Worm (Caenorhabditis elegans) whole organism, midembryonic: Measurements from ENCODE around the gene R08F11.4.

Experiments used
- T22C8.4 ChIP-seq: fragments of 200-800 bp; sonication (Bioruptor generic); IDR thresholded peaks from 2 replicates; pipeline ENCODE4 v1.3.6; 2022; ENCODE audit warnings: missing genetic modification characterization, missing compliant biosample characterization
- cog-1 ChIP-seq: sonication (generic microtip); optimal IDR thresholded peaks from 2 replicates; lab custom pipeline; 2016; ENCODE audit warnings: missing genetic modification characterization, missing compliant biosample characterization
- ztf-23 ChIP-seq: fragments of 200-800 bp; sonication (Bioruptor generic); IDR thresholded peaks from 2 replicates; pipeline ENCODE4 v1.3.6; 2022; ENCODE audit warnings: missing genetic modification reagents, missing genetic modification characterization, missing compliant biosample characterization

DNA sequence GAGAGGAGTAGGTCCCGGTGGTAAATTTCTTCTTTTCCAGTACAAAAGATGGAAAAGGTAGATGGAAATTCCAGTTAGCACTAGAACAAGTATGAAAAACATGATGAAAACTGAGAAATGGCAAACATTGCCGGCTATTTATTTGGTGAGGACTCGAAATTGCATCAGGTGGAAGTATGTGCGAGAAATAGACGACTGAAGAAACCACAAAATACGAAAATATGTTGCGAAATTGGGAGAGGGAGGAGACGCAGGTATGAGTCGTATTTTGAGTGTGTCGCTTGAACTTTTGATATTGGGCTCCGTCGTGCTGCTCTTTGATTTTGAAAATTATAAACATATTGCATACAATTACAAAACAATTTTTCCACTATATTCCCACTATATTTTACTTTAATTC lies 2.0 kb downstream of the R08F11.4 start, which contains the start of gene cyp-33C8:
- TF ChIP-seq cog-1 (tag; lab: Kevin White, UChicago) (no peak), ztf-23 (no peak), T22C8.4 (no peak)
